Fruit fly (Drosophila melanogaster): ENCODE measurements around the gene CG15021.
A peak's percentile ranks its signal among the peaks of the same experiment; 100 is the strongest.

CG15021 gene

dm6 chr3L:4396372-4396771 lies 40.1 kb upstream of the CG15021 start:
- TF ChIP-seq CG33017 (tag; optimal IDR thresholded peaks at IDR 0.05) (no peak), CG7101 (tag; optimal IDR thresholded peaks at IDR 0.05) (no peak), Clk (GFP tag; optimal IDR thresholded peaks at IDR 0.05) (no peak), CG11617 (GFP tag; optimal IDR thresholded peaks at IDR 0.05) (no peak), CG7045 (GFP tag; optimal IDR thresholded peaks at IDR 0.05) (no peak)

dm6 chr3L:4397137-4397536 lies 39.4 kb upstream of the CG15021 start:
- TF ChIP-seq tj (GFP tag; optimal IDR thresholded peaks at IDR 0.05): no peak
- TF ChIP-seq Hr96 (GFP tag; optimal IDR thresholded peaks at IDR 0.05): no peak
- TF ChIP-seq CG1620 (GFP tag; optimal IDR thresholded peaks at IDR 0.05): no peak
- TF ChIP-seq CG14711 (tag; optimal IDR thresholded peaks at IDR 0.05): no peak
- no peak for TF ChIP-seq CG7045 (GFP tag; optimal IDR thresholded peaks at IDR 0.05)
- no peak for TF ChIP-seq CG7101 (tag; optimal IDR thresholded peaks at IDR 0.05)
- TF ChIP-seq bab1 (GFP tag; optimal IDR thresholded peaks at IDR 0.05): no peak
- no peak for TF ChIP-seq toe (GFP tag; optimal IDR thresholded peaks at IDR 0.05)
- no peak for TF ChIP-seq CG12768 (GFP tag; optimal IDR thresholded peaks at IDR 0.05)
- TF ChIP-seq Clk (GFP tag; optimal IDR thresholded peaks at IDR 0.05): no peak
- no peak for TF ChIP-seq pad (GFP tag; optimal IDR thresholded peaks at IDR 0.05)
- no peak for TF ChIP-seq kay (GFP tag; ENCODE audit: borderline replicate concordance)
- TF ChIP-seq Crg-1 (GFP tag; optimal IDR thresholded peaks at IDR 0.05): no peak
- no peak for TF ChIP-seq CG5204 (GFP tag; optimal IDR thresholded peaks at IDR 0.05)
- no peak for TF ChIP-seq ovo (GFP tag; optimal IDR thresholded peaks at IDR 0.05)
- no peak for TF ChIP-seq CG11617 (GFP tag; optimal IDR thresholded peaks at IDR 0.05)
- TF ChIP-seq cnc (optimal IDR thresholded peaks at IDR 0.05): no peak
- no peak for TF ChIP-seq CG33017 (tag; optimal IDR thresholded peaks at IDR 0.05)
- TF ChIP-seq Mnt (GFP tag; optimal IDR thresholded peaks at IDR 0.05): no peak
- no peak for TF ChIP-seq cic (GFP tag; optimal IDR thresholded peaks at IDR 0.05)

DNA sequence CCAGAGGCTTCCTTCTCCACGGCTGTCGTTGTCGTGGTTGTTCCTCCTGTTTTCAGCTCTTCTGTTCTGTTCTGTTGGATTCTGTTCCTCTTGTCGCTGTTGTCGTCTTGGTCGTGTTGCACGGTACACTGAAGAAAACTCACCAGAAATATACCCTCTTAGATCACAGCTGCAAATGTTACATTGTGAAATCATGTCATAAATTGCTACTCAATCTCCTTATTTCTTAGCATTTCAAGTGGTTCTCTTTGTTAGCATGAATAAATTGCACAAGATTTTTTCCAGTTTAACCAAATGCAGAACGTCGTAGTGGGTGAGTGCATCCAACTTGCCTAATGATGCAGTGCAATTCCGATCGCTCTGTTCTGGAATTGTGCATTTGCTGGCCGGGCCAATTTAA lies 38.6 kb upstream of the CG15021 start:
- TF ChIP-seq Hr96 (GFP tag; optimal IDR thresholded peaks at IDR 0.05) (no peak), bab1 (GFP tag; optimal IDR thresholded peaks at IDR 0.05) (no peak)

DNA sequence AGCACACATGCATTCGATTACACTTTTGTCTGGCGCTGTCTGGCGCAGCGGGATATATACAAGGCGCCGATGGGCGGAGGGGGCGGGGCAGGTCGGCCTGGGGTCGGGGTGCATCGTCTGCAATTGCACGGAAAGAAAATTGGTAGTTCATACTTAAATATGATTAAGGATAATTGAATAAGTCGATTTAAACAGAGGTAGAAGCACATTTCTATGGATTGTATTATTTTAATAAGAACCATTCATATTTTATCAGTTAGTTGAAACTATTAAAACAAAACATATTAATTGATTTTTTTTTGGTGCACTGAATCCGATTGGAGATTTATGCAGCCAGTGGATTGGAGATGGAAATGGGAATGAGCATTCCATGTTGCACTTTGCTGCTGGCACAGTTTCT lies 36.6 kb upstream of the CG15021 start:
- TF ChIP-seq tj (GFP tag; optimal IDR thresholded peaks at IDR 0.05): no peak
- TF ChIP-seq CG14711 (tag; optimal IDR thresholded peaks at IDR 0.05): no peak
- no peak for TF ChIP-seq toe (GFP tag; optimal IDR thresholded peaks at IDR 0.05)
- TF ChIP-seq Hr96 (GFP tag; optimal IDR thresholded peaks at IDR 0.05): no peak
- no peak for TF ChIP-seq cnc (optimal IDR thresholded peaks at IDR 0.05)
- TF ChIP-seq CG5204 (GFP tag; optimal IDR thresholded peaks at IDR 0.05): no peak
- TF ChIP-seq pad (GFP tag; optimal IDR thresholded peaks at IDR 0.05): no peak
- no peak for TF ChIP-seq CG12768 (GFP tag; optimal IDR thresholded peaks at IDR 0.05)
- no peak for TF ChIP-seq bab1 (GFP tag; optimal IDR thresholded peaks at IDR 0.05)
- no peak for TF ChIP-seq CG7045 (GFP tag; optimal IDR thresholded peaks at IDR 0.05)
- TF ChIP-seq cic (GFP tag; optimal IDR thresholded peaks at IDR 0.05): no peak
- no peak for TF ChIP-seq kay (GFP tag; ENCODE audit: borderline replicate concordance)
- no peak for TF ChIP-seq CG11617 (GFP tag; optimal IDR thresholded peaks at IDR 0.05)
- no peak for TF ChIP-seq CG1620 (GFP tag; optimal IDR thresholded peaks at IDR 0.05)
- TF ChIP-seq Clk (GFP tag; optimal IDR thresholded peaks at IDR 0.05): no peak
- TF ChIP-seq CG33017 (tag; optimal IDR thresholded peaks at IDR 0.05): no peak

DNA sequence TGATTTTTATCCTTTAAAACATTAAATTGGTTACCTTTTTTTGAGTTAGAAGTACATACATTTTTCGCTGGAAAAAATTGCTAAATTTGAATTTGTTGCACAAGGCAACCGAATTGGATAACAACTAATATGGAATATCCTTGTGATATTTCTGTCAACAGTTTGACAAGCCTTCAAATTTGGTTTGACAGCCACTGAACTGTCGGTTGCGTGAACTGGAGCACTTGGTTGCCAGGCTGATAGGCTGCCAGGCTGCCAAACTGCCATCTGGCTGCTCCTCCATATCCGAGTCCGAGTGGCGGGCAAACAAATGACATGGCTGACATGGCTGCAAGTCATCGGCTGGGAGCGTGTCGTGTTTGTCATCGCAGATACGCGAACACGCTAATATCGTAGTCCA lies 35.3 kb upstream of the CG15021 start:
- TF ChIP-seq CG12768 (GFP tag; optimal IDR thresholded peaks at IDR 0.05): no peak
- no peak for TF ChIP-seq bab1 (GFP tag; optimal IDR thresholded peaks at IDR 0.05)
- no peak for TF ChIP-seq tj (GFP tag; optimal IDR thresholded peaks at IDR 0.05)
- no peak for TF ChIP-seq CG5204 (GFP tag; optimal IDR thresholded peaks at IDR 0.05)
- no peak for TF ChIP-seq CG11617 (GFP tag; optimal IDR thresholded peaks at IDR 0.05)
- no peak for TF ChIP-seq Clk (GFP tag; optimal IDR thresholded peaks at IDR 0.05)
- TF ChIP-seq Mnt (GFP tag; optimal IDR thresholded peaks at IDR 0.05): no peak
- TF ChIP-seq ovo (GFP tag; optimal IDR thresholded peaks at IDR 0.05): no peak
- TF ChIP-seq cnc (optimal IDR thresholded peaks at IDR 0.05): no peak
- no peak for TF ChIP-seq CG7101 (tag; optimal IDR thresholded peaks at IDR 0.05)
- no peak for TF ChIP-seq CG1620 (GFP tag; optimal IDR thresholded peaks at IDR 0.05)
- no peak for TF ChIP-seq Hr96 (GFP tag; optimal IDR thresholded peaks at IDR 0.05)
- TF ChIP-seq pad (GFP tag; optimal IDR thresholded peaks at IDR 0.05): no peak
- no peak for TF ChIP-seq CG33017 (tag; optimal IDR thresholded peaks at IDR 0.05)

DNA sequence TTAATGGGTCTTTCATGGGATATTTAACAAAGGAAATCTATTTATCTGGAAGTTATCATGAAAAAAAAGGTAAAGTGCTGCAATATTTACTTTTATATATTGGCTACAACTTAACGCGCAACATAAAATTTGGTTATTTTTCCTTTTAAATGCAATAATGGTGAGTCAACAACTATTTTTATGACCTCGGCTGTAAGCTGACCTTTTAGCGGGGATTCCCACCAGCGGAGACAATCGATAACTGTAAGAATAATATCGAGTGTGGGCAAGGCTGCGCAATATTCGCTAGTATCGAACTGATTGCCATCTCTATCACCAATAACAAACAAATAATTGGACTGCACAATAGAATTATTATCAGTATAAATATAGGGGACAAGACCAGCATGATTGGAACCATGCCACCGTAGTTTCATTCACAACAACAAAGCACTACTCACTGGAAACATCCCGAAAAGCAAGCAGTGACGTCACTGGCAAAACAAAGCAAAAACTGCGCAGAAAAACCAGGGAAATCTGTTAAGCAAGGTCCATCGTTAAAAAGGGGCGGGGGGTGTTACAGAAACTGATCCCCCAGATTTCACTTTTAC lies 33.2 kb upstream of the CG15021 start, which contains the start of gene Syx17:
Syx17 (plus strand) TSS at position 308 of the 590 bp plus-strand sequence.
- peak; percentile 42 for TF ChIP-seq Hr96 (GFP tag; optimal IDR thresholded peaks at IDR 0.05)
- peak; percentile 30 for TF ChIP-seq CG7101 (tag; optimal IDR thresholded peaks at IDR 0.05)
- peak; percentile 8 for TF ChIP-seq Mnt (GFP tag; optimal IDR thresholded peaks at IDR 0.05)
- no peak for TF ChIP-seq CG11617 (GFP tag; optimal IDR thresholded peaks at IDR 0.05)
- no peak for TF ChIP-seq kay (GFP tag; ENCODE audit: borderline replicate concordance)
- TF ChIP-seq toe (GFP tag; optimal IDR thresholded peaks at IDR 0.05): peak; percentile 70
- no peak for TF ChIP-seq CG7045 (GFP tag; optimal IDR thresholded peaks at IDR 0.05)
- TF ChIP-seq Clk (GFP tag; optimal IDR thresholded peaks at IDR 0.05): peak; percentile 9
- TF ChIP-seq pad (GFP tag; optimal IDR thresholded peaks at IDR 0.05): peak; percentile 10
- TF ChIP-seq CG5204 (GFP tag; optimal IDR thresholded peaks at IDR 0.05): no peak
- TF ChIP-seq CG1620 (GFP tag; optimal IDR thresholded peaks at IDR 0.05): peak; percentile 43
- TF ChIP-seq CG14711 (tag; optimal IDR thresholded peaks at IDR 0.05): no peak
- TF ChIP-seq CG33017 (tag; optimal IDR thresholded peaks at IDR 0.05): peak; percentile 24
- TF ChIP-seq bab1 (GFP tag; optimal IDR thresholded peaks at IDR 0.05): peak; percentile 54
- TF ChIP-seq cic (GFP tag; optimal IDR thresholded peaks at IDR 0.05): no peak
- TF ChIP-seq Crg-1 (GFP tag; optimal IDR thresholded peaks at IDR 0.05): no peak
